Fruit fly (Drosophila melanogaster): Measurements from ENCODE around the gene CG42831.

dm6 chr3L:10835228-10835627 is 20.6 kb downstream of the CG42831 start, which contains the start of gene tna:
- no peak for TF ChIP-seq topi (GFP tag; optimal IDR thresholded peaks at IDR 0.05)
- TF ChIP-seq net (GFP tag; optimal IDR thresholded peaks at IDR 0.05): no peak
- no peak for TF ChIP-seq CG3919 (GFP tag; optimal IDR thresholded peaks at IDR 0.05)
- no peak for TF ChIP-seq salr (GFP tag; optimal IDR thresholded peaks at IDR 0.05)
- TF ChIP-seq Eip75B (GFP tag; optimal IDR thresholded peaks at IDR 0.05): no peak
- TF ChIP-seq Gug (GFP tag; IDR thresholded peaks at IDR 0.05): no peak
- no peak for TF ChIP-seq pdm3 (GFP tag; optimal IDR thresholded peaks at IDR 0.05)
- TF ChIP-seq achi (GFP tag; optimal IDR thresholded peaks at IDR 0.05): no peak
- no peak for TF ChIP-seq CG11902 (GFP tag; optimal IDR thresholded peaks at IDR 0.05)
- TF ChIP-seq fkh (GFP tag; optimal IDR thresholded peaks at IDR 0.05): no peak
- TF ChIP-seq CG15336 (GFP tag; IDR thresholded peaks at IDR 0.05): no peak
- no peak for TF ChIP-seq lz (GFP tag; optimal IDR thresholded peaks at IDR 0.05)
- TF ChIP-seq CG32006 (GFP tag; optimal IDR thresholded peaks at IDR 0.05): no peak
- no peak for TF ChIP-seq OdsH (GFP tag; optimal IDR thresholded peaks at IDR 0.05)

Measured in whole organism, prepupa.